Worm (Caenorhabditis elegans) whole organism, young adult: ENCODE data around the gene fbxa-82.

ENCODE experiments used
- C17E4.6 ChIP-seq: fragments of 200-800 bp; sonication (Bioruptor generic); IDR thresholded peaks from 2 replicates; pipeline ENCODE4 v1.3.6; 2022; ENCODE audit warnings: missing genetic modification reagents, missing genetic modification characterization, missing compliant biosample characterization
- F23B12.7 ChIP-seq: sonication (generic microtip); optimal IDR thresholded peaks from 2 replicates; lab custom pipeline; 2017; ENCODE audit warnings: missing genetic modification characterization, mild to moderate bottlenecking, missing compliant biosample characterization, antibody characterized with exemption, moderate library complexity; ENCODE audit not compliant: insufficient read depth
- F33H1.4 ChIP-seq: fragments of 200-800 bp; sonication (Bioruptor generic); IDR thresholded peaks from 2 replicates; pipeline ENCODE4 v1.3.6; 2022; ENCODE audit warnings: missing genetic modification reagents, missing genetic modification characterization, missing compliant biosample characterization
- F52B5.7 ChIP-seq: sonication (generic microtip); optimal IDR thresholded peaks from 2 replicates; lab custom pipeline; 2016; ENCODE audit warnings: mild to moderate bottlenecking, missing genetic modification characterization, missing compliant biosample characterization
- ceh-91 ChIP-seq: fragments of 200-800 bp; sonication (Bioruptor generic); IDR thresholded peaks from 2 replicates; pipeline ENCODE4 v1.3.6; 2022; ENCODE audit warnings: missing genetic modification reagents, missing genetic modification characterization, missing compliant biosample characterization
- die-1 ChIP-seq: sonication (generic microtip); optimal IDR thresholded peaks from 2 replicates; lab custom pipeline; 2016; ENCODE audit warnings: missing genotype, mild to moderate bottlenecking, missing genetic modification characterization, missing compliant biosample characterization
- egl-18 ChIP-seq: fragments of 200-800 bp; sonication (Bioruptor generic); IDR thresholded peaks from 2 replicates; pipeline ENCODE4 v1.3.6; 2022; ENCODE audit warnings: missing genetic modification reagents, missing genetic modification characterization, missing compliant biosample characterization
- nhr-120 ChIP-seq: fragments of 200-800 bp; sonication (Bioruptor generic); IDR thresholded peaks from 2 replicates; pipeline ENCODE4 v1.3.6; 2022; ENCODE audit warnings: missing genetic modification characterization, missing compliant biosample characterization
- pha-4 ChIP-seq: fragments of 150-350 bp; sonication (generic microtip); optimal IDR thresholded peaks from 2 replicates; lab custom pipeline; 2014; ENCODE audit warnings: missing biosample characterization, missing genetic modification reagents, missing genetic modification characterization
- somi-1 ChIP-seq: fragments of 200-800 bp; sonication (Bioruptor generic); optimal IDR thresholded peaks from 2 replicates; lab custom pipeline; 2018; ENCODE audit warnings: mild to moderate bottlenecking, missing genetic modification characterization, missing compliant biosample characterization
- ztf-22 ChIP-seq: fragments of 200-800 bp; sonication (Bioruptor generic); optimal IDR thresholded peaks from 2 replicates; lab custom pipeline; 2018; ENCODE audit warnings: mild to moderate bottlenecking, missing genetic modification characterization, moderate library complexity, missing compliant biosample characterization

DNA sequence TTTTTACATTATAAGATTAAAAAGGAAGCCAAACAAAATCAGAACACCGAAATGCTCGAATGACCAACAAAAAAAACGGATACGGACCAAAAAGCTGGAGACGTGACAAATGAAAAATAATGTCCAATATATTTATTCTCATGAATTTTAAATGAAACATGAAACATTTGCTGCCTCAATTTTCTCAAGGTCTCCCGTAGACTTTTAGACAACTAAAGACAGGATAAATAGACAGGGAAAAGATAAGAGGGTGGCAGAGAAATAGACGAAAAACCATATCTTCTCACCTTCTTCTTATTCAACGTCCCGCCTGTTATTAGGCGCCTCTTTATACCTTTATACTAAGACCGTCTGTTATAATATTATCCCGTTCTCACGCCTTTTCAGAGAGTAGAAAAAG, 36.5 kb downstream of the fbxa-82 start:
- no peak for TF ChIP-seq ceh-91 (GFP tag; lab: Robert Waterston, UW)
- TF ChIP-seq F52B5.7 (tag; lab: Kevin White, UChicago): no peak
- TF ChIP-seq F33H1.4 (GFP tag; lab: Robert Waterston, UW): no peak
- TF ChIP-seq nhr-120 (GFP tag; lab: Robert Waterston, UW): no peak
- no peak for TF ChIP-seq ztf-22 (GFP tag; lab: Kevin White, UChicago)
- TF ChIP-seq egl-18: no peak
- no peak for TF ChIP-seq F23B12.7
- TF ChIP-seq die-1 (tag; lab: Kevin White, UChicago): no peak
- TF ChIP-seq pha-4: no peak
- no peak for TF ChIP-seq C17E4.6
- TF ChIP-seq somi-1 (GFP tag; lab: Kevin White, UChicago): no peak
